Fruit fly (Drosophila melanogaster) whole organism, embryonic: Measurements from ENCODE around the gene CG6126.

ENCODE experiments used
- CG10147 ChIP-seq: fragments of 200-800 bp; sonication (Bioruptor generic); optimal IDR thresholded peaks from 2 replicates; lab custom pipeline; 2019; ENCODE audit warnings: missing biosample characterization, mild to moderate bottlenecking, missing genetic modification characterization, moderate library complexity
- CG1024 ChIP-seq: fragments of 200-800 bp; sonication (Bioruptor generic); IDR thresholded peaks from 2 replicates; pipeline ENCODE4 v1.3.6; 2022; ENCODE audit warnings: missing biosample characterization, missing genetic modification characterization
- CG10274 ChIP-seq: fragments of 200-800 bp; sonication (Bioruptor generic); optimal IDR thresholded peaks from 3 replicates; lab custom pipeline; 2017; ENCODE audit warnings: missing biosample characterization, mild to moderate bottlenecking, missing genetic modification characterization
- CG11696 ChIP-seq: fragments of 200-800 bp; sonication (Bioruptor generic); IDR thresholded peaks from 2 replicates; pipeline ENCODE4 v1.3.6; 2022; ENCODE audit warnings: missing biosample characterization, missing genetic modification characterization
- CG13775 ChIP-seq: fragments of 200-800 bp; sonication (Bioruptor generic); optimal IDR thresholded peaks from 3 replicates; lab custom pipeline; 2017; ENCODE audit warnings: missing biosample characterization, mild to moderate bottlenecking, missing genetic modification characterization
- CG14667 ChIP-seq: fragments of 200-800 bp; sonication (Bioruptor generic); IDR thresholded peaks from 2 replicates; pipeline ENCODE4 v1.3.6; 2022; ENCODE audit warnings: missing biosample characterization, missing genetic modification characterization
- CG17361 ChIP-seq: fragments of 200-800 bp; sonication (Bioruptor generic); IDR thresholded peaks from 3 replicates; pipeline ENCODE4 v1.3.6; 2022; ENCODE audit warnings: missing biosample characterization, missing genetic modification characterization
- CG18619 ChIP-seq: fragments of 200-800 bp; sonication (Bioruptor generic); optimal IDR thresholded peaks from 3 replicates; lab custom pipeline; 2017; ENCODE audit warnings: missing biosample characterization, mild to moderate bottlenecking, missing genetic modification characterization
- CG30020 ChIP-seq: fragments of 200-800 bp; optimal IDR thresholded peaks from 2 replicates; lab custom pipeline; 2019; ENCODE audit warnings: missing biosample characterization, mild to moderate bottlenecking, missing genetic modification characterization, moderate library complexity
- CG31388 ChIP-seq: fragments of 200-800 bp; sonication (Bioruptor generic); optimal IDR thresholded peaks from 2 replicates; lab custom pipeline; 2016; ENCODE audit warnings: missing biosample characterization, missing genetic modification characterization
- CG3281 ChIP-seq: fragments of 200-800 bp; sonication (Bioruptor generic); optimal IDR thresholded peaks from 3 replicates; lab custom pipeline; 2017; ENCODE audit warnings: missing biosample characterization, mild to moderate bottlenecking, missing genetic modification characterization
- CG34224 ChIP-seq: fragments of 200-800 bp; sonication (Bioruptor generic); IDR thresholded peaks from 3 replicates; pipeline ENCODE4 v1.3.6; 2022; ENCODE audit warnings: missing biosample characterization, missing genetic modification characterization; ENCODE audit not compliant: partially characterized antibody
- CG42726 ChIP-seq: fragments of 200-800 bp; sonication (Bioruptor generic); IDR thresholded peaks from 2 replicates; pipeline ENCODE4 v1.3.6; 2022; ENCODE audit warnings: missing biosample characterization, missing genetic modification characterization; ENCODE audit not compliant: partially characterized antibody
- CG4424 ChIP-seq: fragments of 200-800 bp; sonication (Bioruptor generic); optimal IDR thresholded peaks from 3 replicates; lab custom pipeline; 2016; ENCODE audit warnings: missing biosample characterization, missing genetic modification characterization
- CG9876 ChIP-seq: fragments of 200-800 bp; sonication (Bioruptor generic); optimal IDR thresholded peaks from 2 replicates; lab custom pipeline; 2016; ENCODE audit warnings: missing biosample characterization, missing genetic modification characterization
- D19A ChIP-seq: fragments of 200-800 bp; optimal IDR thresholded peaks from 3 replicates; lab custom pipeline; 2019; ENCODE audit warnings: missing biosample characterization, mild to moderate bottlenecking, missing genetic modification characterization, moderate library complexity
- D19B ChIP-seq: fragments of 200-800 bp; sonication (Bioruptor generic); optimal IDR thresholded peaks from 2 replicates; lab custom pipeline; 2017; ENCODE audit warnings: missing biosample characterization, mild to moderate bottlenecking, missing genetic modification characterization
- Dll ChIP-seq: fragments of 200-800 bp; sonication (Bioruptor generic); IDR thresholded peaks from 4 replicates; pipeline ENCODE4 v1.3.6; 2022; ENCODE audit warnings: missing biosample characterization, missing genetic modification characterization; ENCODE audit not compliant: partially characterized antibody
- Doc2 ChIP-seq: fragments of 200-800 bp; sonication (Bioruptor generic); IDR thresholded peaks from 2 replicates; pipeline ENCODE4 v1.3.6; 2022; ENCODE audit warnings: missing biosample characterization, missing genetic modification characterization
- Doc3 ChIP-seq: fragments of 200-800 bp; sonication (Bioruptor generic); IDR thresholded peaks from 3 replicates; pipeline ENCODE4 v1.3.6; 2022; ENCODE audit warnings: missing biosample characterization, missing genetic modification characterization; ENCODE audit not compliant: partially characterized antibody
- Dp ChIP-seq: fragments of 200-800 bp; sonication (Bioruptor generic); optimal IDR thresholded peaks from 2 replicates; lab custom pipeline; 2018; ENCODE audit warnings: missing biosample characterization, mild to moderate bottlenecking, missing genetic modification characterization, moderate library complexity
- Ets97D ChIP-seq: fragments of 200-800 bp; sonication (Bioruptor generic); optimal IDR thresholded peaks from 3 replicates; lab custom pipeline; 2016; ENCODE audit warnings: missing biosample characterization, missing genetic modification characterization
- Fer2 ChIP-seq: fragments of 200-800 bp; sonication (Bioruptor generic); optimal IDR thresholded peaks from 2 replicates; lab custom pipeline; 2018; ENCODE audit warnings: missing biosample characterization, mild to moderate bottlenecking, missing genetic modification characterization, moderate library complexity
- GATAe ChIP-seq: fragments of 200-800 bp; sonication (Bioruptor generic); conservative IDR thresholded peaks from 2 replicates; pipeline ENCODE4 v1.3.6; 2022; ENCODE audit warnings: missing biosample characterization, missing genetic modification characterization
- Jarid2 ChIP-seq: fragments of 200-800 bp; sonication (Bioruptor generic); optimal IDR thresholded peaks from 3 replicates; lab custom pipeline; 2017; ENCODE audit warnings: mild to moderate bottlenecking, missing biosample characterization, missing genetic modification reagents, missing genetic modification characterization
- Pdp1 ChIP-seq, 2 experiments: fragments of 200-800 bp; sonication (Bioruptor generic); optimal IDR thresholded peaks; 3 replicates each; lab custom pipeline; 2016; ENCODE audit warnings: missing biosample characterization in 2 of 2, missing genetic modification characterization in 2 of 2, mild to moderate bottlenecking in 1 of 2, moderate library complexity in 1 of 2
- Rx ChIP-seq: fragments of 200-800 bp; sonication (Bioruptor generic); IDR thresholded peaks from 2 replicates; pipeline ENCODE4 v1.3.6; 2022; ENCODE audit warnings: missing biosample characterization, missing genetic modification characterization
- Scr ChIP-seq: fragments of 200-800 bp; sonication (Bioruptor generic); IDR thresholded peaks from 2 replicates; pipeline ENCODE4 v1.3.6; 2022; ENCODE audit warnings: missing biosample characterization, missing genetic modification characterization; ENCODE audit not compliant: partially characterized antibody
- Side ChIP-seq: fragments of 200-800 bp; sonication (Bioruptor generic); optimal IDR thresholded peaks from 2 replicates; lab custom pipeline; 2016; ENCODE audit warnings: missing biosample characterization, missing genetic modification characterization
- Stat92E ChIP-seq, 3 experiments: fragments of >200 bp in 2 of 3; fragments of 200-800 bp in 1 of 3; sonication (Bioruptor generic) in 1 of 3; optimal IDR thresholded peaks; 2 replicates each; lab custom pipeline; 2017 to 2019; ENCODE audit warnings: missing biosample characterization in 3 of 3, missing genetic modification characterization in 3 of 3, mild to moderate bottlenecking in 1 of 3, moderate library complexity in 1 of 3
- ap ChIP-seq: fragments of 200-800 bp; sonication (Bioruptor generic); IDR thresholded peaks from 2 replicates; pipeline ENCODE4 v1.3.6; 2022; ENCODE audit warnings: missing biosample characterization, missing genetic modification characterization
- ara ChIP-seq: fragments of 200-800 bp; sonication (Bioruptor generic); IDR thresholded peaks from 2 replicates; pipeline ENCODE4 v1.3.6; 2022; ENCODE audit warnings: missing biosample characterization, missing genetic modification characterization
- az2 ChIP-seq: fragments of 200-800 bp; sonication (Bioruptor generic); optimal IDR thresholded peaks from 3 replicates; lab custom pipeline; 2016; ENCODE audit warnings: missing biosample characterization, missing genetic modification characterization
- da ChIP-seq: fragments of 200-800 bp; sonication (Bioruptor generic); optimal IDR thresholded peaks from 2 replicates; lab custom pipeline; 2016; ENCODE audit warnings: missing biosample characterization, missing genetic modification characterization
- emc ChIP-seq: fragments of 200-800 bp; sonication (Bioruptor generic); optimal IDR thresholded peaks from 2 replicates; lab custom pipeline; 2016; ENCODE audit warnings: missing biosample characterization, missing genetic modification characterization
- ems ChIP-seq: fragments of 200-800 bp; sonication (Bioruptor generic); optimal IDR thresholded peaks from 3 replicates; lab custom pipeline; 2016; ENCODE audit warnings: missing biosample characterization, missing genetic modification characterization
- fd96Cb ChIP-seq: fragments of 200-800 bp; sonication (Bioruptor generic); optimal IDR thresholded peaks from 2 replicates; lab custom pipeline; 2018; ENCODE audit warnings: missing biosample characterization, mild to moderate bottlenecking, missing genetic modification characterization, moderate library complexity
- gsb-n ChIP-seq: fragments of 200-800 bp; sonication (Bioruptor generic); optimal IDR thresholded peaks from 3 replicates; lab custom pipeline; 2018; ENCODE audit warnings: missing biosample characterization, mild to moderate bottlenecking, missing genetic modification characterization
- ham ChIP-seq: fragments of 200-800 bp; sonication (Bioruptor generic); IDR thresholded peaks from 2 replicates; pipeline ENCODE4 v1.3.6; 2022; ENCODE audit warnings: missing biosample characterization, missing genetic modification characterization
- prd ChIP-seq, 3 experiments: fragments of >200 bp in 2 of 3; fragments of 200-800 bp in 1 of 3; sonication (Bioruptor generic) in 1 of 3; optimal IDR thresholded peaks in 2 of 3; IDR thresholded peaks in 1 of 3; 2 replicates in 2 of 3; 3 replicates in 1 of 3; pipeline versions ENCODE4 v1.3.6 to Lab custom; 2017 to 2022; ENCODE audit warnings: missing biosample characterization in 1 of 3, missing genetic modification characterization in 1 of 3
- pzg ChIP-seq: fragments of 200-800 bp; sonication (Bioruptor generic); optimal IDR thresholded peaks from 3 replicates; lab custom pipeline; 2018; ENCODE audit warnings: missing biosample characterization, mild to moderate bottlenecking, missing genetic modification characterization, moderate library complexity
- run ChIP-seq: fragments of 200-800 bp; sonication (Bioruptor generic); optimal IDR thresholded peaks from 3 replicates; lab custom pipeline; 2018; ENCODE audit warnings: missing biosample characterization, mild to moderate bottlenecking, missing genetic modification characterization
- sim ChIP-seq: fragments of 200-800 bp; sonication (Bioruptor generic); IDR thresholded peaks from 2 replicates; pipeline ENCODE4 v1.3.6; 2022; ENCODE audit warnings: missing biosample characterization, missing genetic modification characterization
- ttk ChIP-seq: fragments of 200-800 bp; sonication (Bioruptor generic); IDR thresholded peaks from 2 replicates; pipeline ENCODE4 v2.1.2; 2022; ENCODE audit warnings: missing biosample characterization, missing genetic modification characterization
- unpg ChIP-seq: fragments of 200-800 bp; sonication (Bioruptor generic); optimal IDR thresholded peaks from 3 replicates; lab custom pipeline; 2018; ENCODE audit warnings: missing biosample characterization, mild to moderate bottlenecking, missing genetic modification characterization, moderate library complexity
- usp ChIP-seq: fragments of >200 bp; optimal IDR thresholded peaks from 2 replicates; lab custom pipeline; 2017; ENCODE audit warnings: missing biosample characterization, missing genetic modification characterization
- vfl ChIP-seq: fragments of 200-800 bp; sonication (Bioruptor generic); optimal IDR thresholded peaks from 2 replicates; lab custom pipeline; 2016; ENCODE audit warnings: missing biosample characterization, missing genetic modification characterization
- wek ChIP-seq: fragments of 200-800 bp; sonication (Bioruptor generic); optimal IDR thresholded peaks from 3 replicates; lab custom pipeline; 2018; ENCODE audit warnings: missing biosample characterization, mild to moderate bottlenecking, missing genetic modification characterization, moderate library complexity

CG6126 gene

DNA sequence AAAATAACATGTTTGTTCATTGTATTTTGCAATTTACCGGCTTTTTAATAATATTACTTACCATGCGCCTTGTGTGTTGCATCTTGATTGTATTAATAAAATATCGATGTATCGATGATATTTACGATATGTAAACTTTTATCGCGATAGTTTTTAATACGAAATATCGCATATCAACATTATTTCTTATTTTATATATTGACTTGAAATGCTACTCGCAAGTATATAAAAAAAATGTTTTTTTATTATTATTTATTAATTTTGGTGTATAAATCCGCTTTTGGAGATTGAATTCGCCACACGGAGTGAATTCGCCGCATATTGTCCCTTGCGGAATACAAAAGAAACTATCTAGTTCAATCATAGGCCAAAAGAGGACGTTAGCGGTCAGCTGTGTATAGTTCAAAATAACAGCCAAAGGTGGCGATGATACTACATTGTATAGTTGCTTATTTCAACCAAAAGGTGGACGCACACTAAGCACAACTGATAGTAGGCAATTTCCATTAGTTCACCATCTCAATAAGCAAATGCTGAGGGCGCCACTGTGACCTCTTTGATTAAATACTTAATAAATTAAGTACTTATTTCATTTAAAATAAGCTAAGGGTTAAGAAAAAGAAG, 2.4 kb upstream of the CG6126 start, which contains the start of gene mtSSB (continued):
- TF ChIP-seq usp (no peak), CG31388 (GFP tag; lab: Kevin White, UChicago) (peak; percentile 64), vfl (GFP tag; lab: Kevin White, UChicago) (peak; percentile 65), CG42726 (GFP tag; lab: Robert Waterston, UW) (peak; percentile 88), run (tag; lab: Kevin White, UChicago) (no peak), Dp (GFP tag; lab: Kevin White, UChicago) (peak; percentile 67), ara (peak; percentile 80), CG9876 (GFP tag; lab: Kevin White, UChicago) (peak; percentile 88), D19B (GFP tag; lab: Kevin White, UChicago) (peak; percentile 29), az2 (GFP tag; lab: Kevin White, UChicago) (peak; percentile 92), gsb-n (peak; percentile 71), Rx (GFP tag; lab: Robert Waterston, UW) (peak; percentile 81; the same call in 1 of the 2 replicates), Doc2 (peak; percentile 62), sim (GFP tag; lab: Robert Waterston, UW) (peak; percentile 70), pzg (GFP tag; lab: Kevin White, UChicago) (peak; percentile 62), Jarid2 (GFP tag; lab: Kevin White, UChicago) (peak; percentile 62), Stat92E (GFP tag; optimal IDR thresholded peaks at IDR 0.05; lab: Kevin White, UChicago) (peak in 1 of 3 experiments; percentile 47), D19A (peak; percentile 63), ems (GFP tag; lab: Kevin White, UChicago) (peak; percentile 65), da (GFP tag; lab: Kevin White, UChicago) (peak; percentile 76), ttk (GFP tag; lab: Robert Waterston, UW) (peak; percentile 75), CG34224 (peak; percentile 100), emc (GFP tag; lab: Kevin White, UChicago) (peak; percentile 56), Ets97D (peak; percentile 59), CG13775 (peak; percentile 54), prd (optimal IDR thresholded peaks at IDR 0.05; lab: Kevin White, UChicago) (no peak), prd (GFP tag; IDR thresholded peaks at IDR 0.05; lab: Robert Waterston, UW) (peak; percentile 93), CG17361 (peak; percentile 84; the same call in 2 of the 3 replicates), CG30020 (peak; percentile 49), CG10274 (GFP tag; lab: Kevin White, UChicago) (peak; percentile 19), CG4424 (peak; percentile 87), fd96Cb (peak; percentile 78), CG14667 (GFP tag; lab: Robert Waterston, UW) (peak; percentile 86), Fer2 (tag; lab: Kevin White, UChicago) (peak; percentile 46), Scr (GFP tag; lab: Robert Waterston, UW) (peak; percentile 99), unpg (peak; percentile 76), ap (GFP tag; lab: Robert Waterston, UW) (peak; percentile 74), CG3281 (GFP tag; lab: Kevin White, UChicago) (peak; percentile 40), Doc3 (GFP tag; lab: Robert Waterston, UW) (peak; percentile 100), CG18619 (peak; percentile 75), Side (peak; percentile 82), Dll (GFP tag; lab: Robert Waterston, UW) (peak; percentile 100), CG11696 (GFP tag; lab: Robert Waterston, UW) (peak; percentile 45), CG1024 (GFP tag; lab: Robert Waterston, UW) (peak; percentile 91), GATAe (GFP tag; lab: Robert Waterston, UW) (peak; percentile 65), ham (peak; percentile 34; the same call in 1 of the 2 replicates), Pdp1 (GFP tag; optimal IDR thresholded peaks at IDR 0.05; lab: Kevin White, UChicago) (peak; percentile 86 to 88), wek (peak; percentile 79), CG10147 (peak; percentile 21)
